Fruit fly (Drosophila melanogaster): Measurements from ENCODE around the gene CG13926.
A peak's percentile ranks its signal among the peaks of the same experiment; 100 is the strongest.

CG13926 gene

DNA sequence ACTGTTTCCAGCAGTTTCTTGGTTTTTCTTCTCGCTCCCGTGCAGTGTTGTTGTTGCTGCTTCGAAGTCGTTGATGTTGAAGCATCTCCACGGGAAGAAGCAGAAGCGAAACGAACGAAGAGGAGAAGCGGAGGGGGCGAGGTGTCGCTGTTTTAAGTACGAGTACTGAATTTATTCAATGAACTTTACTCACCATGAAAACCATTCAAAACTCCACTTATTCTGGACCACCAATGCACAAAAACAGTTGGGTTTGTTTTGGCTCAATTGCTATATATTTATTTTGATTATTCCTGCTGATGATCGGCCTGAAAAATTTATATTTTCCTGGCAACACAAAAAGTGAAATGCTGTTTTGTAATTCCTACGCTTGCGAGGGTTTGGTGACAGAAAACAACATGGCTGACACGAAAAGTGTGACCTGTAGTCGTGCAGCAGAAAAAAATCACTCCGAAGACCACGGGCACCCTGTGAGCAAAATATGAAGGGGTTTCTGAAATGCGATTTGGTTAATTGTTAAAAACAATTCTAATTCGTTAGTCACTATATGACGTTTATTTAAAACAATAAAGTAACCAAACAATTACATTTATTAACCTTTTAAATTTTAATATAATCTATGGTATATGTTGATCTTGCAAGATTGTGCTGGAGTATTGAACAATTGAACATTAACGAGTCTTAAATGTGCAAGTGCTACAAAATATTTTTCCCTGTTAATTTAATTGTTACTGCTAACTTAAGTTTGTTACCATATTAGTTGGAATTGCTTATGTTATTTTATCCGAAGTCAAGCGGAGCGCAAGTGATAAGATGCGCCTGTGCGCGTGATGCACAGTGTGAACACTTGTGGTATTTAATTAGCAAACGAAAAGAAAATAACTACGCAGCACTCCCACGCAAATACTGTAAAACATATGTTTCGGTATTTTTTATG lies 49.5 kb downstream of the CG13926 start, which contains the start of gene CG7879 (continued):
- no peak for TF ChIP-seq tio (GFP tag; optimal IDR thresholded peaks at IDR 0.05)
- no peak; the same call in 1 of the 2 replicates for TF ChIP-seq seq (GFP tag; IDR thresholded peaks at IDR 0.05)
- TF ChIP-seq Jarid2 (GFP tag; optimal IDR thresholded peaks at IDR 0.05), result peak; percentile 31
- TF ChIP-seq CG11504 (tag; optimal IDR thresholded peaks at IDR 0.05), result no peak
- no peak for TF ChIP-seq sim (GFP tag; IDR thresholded peaks at IDR 0.05)
- TF ChIP-seq CG7839 (tag; optimal IDR thresholded peaks at IDR 0.05), result peak; percentile 15
- no peak for TF ChIP-seq TFAM (GFP tag; optimal IDR thresholded peaks at IDR 0.05)
- peak; percentile 33 for TF ChIP-seq Nf-YC (tag; optimal IDR thresholded peaks at IDR 0.05)
- TF ChIP-seq ems (GFP tag; optimal IDR thresholded peaks at IDR 0.05), result no peak
- TF ChIP-seq tll (GFP tag; optimal IDR thresholded peaks at IDR 0.05), result peak in 1 of 2 experiments; percentile 68
- no peak for TF ChIP-seq NC2α (GFP tag; optimal IDR thresholded peaks at IDR 0.05)
- no peak for TF ChIP-seq Neu2 (GFP tag; optimal IDR thresholded peaks at IDR 0.05; ENCODE audit: borderline replicate concordance)
- peak; percentile 10 for TF ChIP-seq Hmr (GFP tag; optimal IDR thresholded peaks at IDR 0.05)
- no peak for TF ChIP-seq pb (GFP tag; optimal IDR thresholded peaks at IDR 0.05)
- TF ChIP-seq NFAT (GFP tag; IDR thresholded peaks at IDR 0.05), result peak; percentile 22; the same call in 1 of the 2 replicates
- TF ChIP-seq NK7.1 (GFP tag; optimal IDR thresholded peaks at IDR 0.05), result no peak
- no peak for TF ChIP-seq HmgZ (tag; optimal IDR thresholded peaks at IDR 0.05)
- TF ChIP-seq CG11560 (tag; IDR thresholded peaks at IDR 0.05), result no peak
- TF ChIP-seq en (GFP tag; optimal IDR thresholded peaks at IDR 0.05), result no peak
- no peak for TF ChIP-seq Vsx1 (GFP tag; optimal IDR thresholded peaks at IDR 0.05)
- no peak; the same call in 1 of the 2 replicates for TF ChIP-seq amos (GFP tag; IDR thresholded peaks at IDR 0.05; ENCODE audit: partially characterized antibody)
- TF ChIP-seq CG43689 (GFP tag; IDR thresholded peaks at IDR 0.05), result no peak
- TF ChIP-seq CG4360 (GFP tag; IDR thresholded peaks at IDR 0.05), result peak; percentile 71
- no peak for TF ChIP-seq ttk (GFP tag; IDR thresholded peaks at IDR 0.05)
- TF ChIP-seq CG15073 (GFP tag; optimal IDR thresholded peaks at IDR 0.05), result no peak
- TF ChIP-seq Aef1 (GFP tag; IDR thresholded peaks at IDR 0.05), result no peak
- peak; percentile 10 for TF ChIP-seq CG2712 (tag; optimal IDR thresholded peaks at IDR 0.05)
- TF ChIP-seq CG2889 (GFP tag; IDR thresholded peaks at IDR 0.05), result no peak
- TF ChIP-seq kay (GFP tag; optimal IDR thresholded peaks at IDR 0.05), result no peak
- TF ChIP-seq Deaf1 (tag; optimal IDR thresholded peaks at IDR 0.05), result peak; percentile 27
- no peak for TF ChIP-seq C15 (GFP tag; IDR thresholded peaks at IDR 0.05)
- TF ChIP-seq cas (GFP tag; IDR thresholded peaks at IDR 0.05), result no peak
- TF ChIP-seq bowl (GFP tag; IDR thresholded peaks at IDR 0.05), result no peak
- peak; percentile 25 for TF ChIP-seq sisA (GFP tag; IDR thresholded peaks at IDR 0.05)
- TF ChIP-seq sob (GFP tag; IDR thresholded peaks at IDR 0.05), result 0 out of 2 replicates have a peak, but pooled peaks have one; percentile 18
- no peak for TF ChIP-seq jumu (GFP tag; optimal IDR thresholded peaks at IDR 0.05)
- TF ChIP-seq tna (GFP tag; IDR thresholded peaks at IDR 0.05; ENCODE audit: partially characterized antibody), result no peak
- TF ChIP-seq Max (GFP tag; optimal IDR thresholded peaks at IDR 0.05), result no peak
- TF ChIP-seq toy (GFP tag; IDR thresholded peaks at IDR 0.05), result no peak
- no peak for TF ChIP-seq NC2β (GFP tag; optimal IDR thresholded peaks at IDR 0.05)
- no peak for TF ChIP-seq CG42726 (GFP tag; IDR thresholded peaks at IDR 0.05; ENCODE audit: partially characterized antibody)
- peak; percentile 82 for TF ChIP-seq wek (GFP tag; optimal IDR thresholded peaks at IDR 0.05)
- TF ChIP-seq CG18619 (GFP tag; optimal IDR thresholded peaks at IDR 0.05), result peak; percentile 7
- no peak for TF ChIP-seq disco-r (GFP tag; optimal IDR thresholded peaks at IDR 0.05)
- no peak for TF ChIP-seq CG17328 (GFP tag; IDR thresholded peaks at IDR 0.05)
- TF ChIP-seq croc (GFP tag; conservative IDR thresholded peaks at IDR 0.05), result no peak
- TF ChIP-seq CG9932 (GFP tag; IDR thresholded peaks at IDR 0.05), result peak; percentile 27; the same call in 1 of the 2 replicates
- TF ChIP-seq Hsf (GFP tag; optimal IDR thresholded peaks at IDR 0.05), result no peak
- peak; percentile 7 for TF ChIP-seq sug (tag; optimal IDR thresholded peaks at IDR 0.05)
